Worm (Caenorhabditis elegans) whole organism, L2 larva: ENCODE results near the gene ret-1.
A peak's percentile ranks its signal among the peaks of the same experiment; 100 is the strongest.

Experiments
- R02D3.7 ChIP-seq: fragments of 150-350 bp; optimal IDR thresholded peaks from 2 replicates; lab custom pipeline; 2014; ENCODE audit warnings: missing biosample characterization, missing genetic modification characterization
- alr-1 ChIP-seq: fragments of 150-350 bp; optimal IDR thresholded peaks from 2 replicates; lab custom pipeline; 2014; ENCODE audit warnings: missing biosample characterization, missing genetic modification characterization
- ama-1 ChIP-seq: fragments of 150-350 bp; optimal IDR thresholded peaks from 2 replicates; lab custom pipeline; 2018; ENCODE audit warnings: inconsistent platforms
- dmd-4 ChIP-seq: sonication (generic microtip); optimal IDR thresholded peaks from 2 replicates; lab custom pipeline; 2017; ENCODE audit warnings: missing biosample characterization, missing genetic modification characterization
- elt-3 ChIP-seq: sonication (generic microtip); optimal IDR thresholded peaks from 2 replicates; lab custom pipeline; 2017; ENCODE audit warnings: missing biosample characterization, missing genetic modification characterization
- lsy-2 ChIP-seq, 2 experiments: fragments of 150-350 bp in 1 of 2; sonication (generic microtip) in 1 of 2; optimal IDR thresholded peaks; 2 replicates each; lab custom pipeline; 2014 to 2017; ENCODE audit warnings: missing biosample characterization in 2 of 2, missing genetic modification characterization in 2 of 2
- nhr-11 ChIP-seq: fragments of 150-350 bp; optimal IDR thresholded peaks from 2 replicates; lab custom pipeline; 2014; ENCODE audit warnings: missing biosample characterization, missing genetic modification characterization
- nhr-12 ChIP-seq: fragments of 150-350 bp; optimal IDR thresholded peaks from 2 replicates; lab custom pipeline; 2014; ENCODE audit warnings: missing biosample characterization, missing genetic modification characterization
- nhr-6 ChIP-seq: fragments of 150-350 bp; optimal IDR thresholded peaks from 2 replicates; lab custom pipeline; 2014; ENCODE audit warnings: missing biosample characterization, missing genetic modification characterization
- nhr-77 ChIP-seq: fragments of 150-350 bp; optimal IDR thresholded peaks from 2 replicates; lab custom pipeline; 2014; ENCODE audit warnings: missing biosample characterization, missing genetic modification characterization
- sem-4 ChIP-seq: fragments of 150-350 bp; optimal IDR thresholded peaks from 2 replicates; lab custom pipeline; 2014; ENCODE audit warnings: missing biosample characterization, missing genetic modification reagents, missing genetic modification characterization
- unc-62 ChIP-seq: fragments of 150-350 bp; optimal IDR thresholded peaks from 2 replicates; lab custom pipeline; 2014; ENCODE audit warnings: missing biosample characterization, missing genetic modification reagents, missing genetic modification characterization
- ztf-1 ChIP-seq: fragments of 200-800 bp; sonication (Bioruptor generic); conservative IDR thresholded peaks from 2 replicates; pipeline ENCODE4 v1.3.6; 2022; ENCODE audit warnings: missing genetic modification characterization, missing compliant biosample characterization

- no peak for TF ChIP-seq dmd-4 (tag; lab: Kevin White, UChicago)
- TF ChIP-seq ztf-1 (GFP tag; lab: Robert Waterston, UW): no peak
- TF ChIP-seq R02D3.7 (tag; lab: Kevin White, UChicago): no peak
- no peak for TF ChIP-seq alr-1 (tag; lab: Kevin White, UChicago)
- no peak for TF ChIP-seq nhr-12 (tag; lab: Kevin White, UChicago)
- TF ChIP-seq sem-4 (tag; lab: Kevin White, UChicago): peak; percentile 20
- TF ChIP-seq ama-1: peak; percentile 80
- peak; percentile 29 for TF ChIP-seq unc-62 (GFP tag; lab: Kevin White, UChicago)
- TF ChIP-seq elt-3 (tag; lab: Kevin White, UChicago): no peak
- no peak for TF ChIP-seq nhr-77 (tag; lab: Kevin White, UChicago)
- TF ChIP-seq nhr-11 (tag; lab: Kevin White, UChicago): no peak
- TF ChIP-seq nhr-6 (tag; lab: Kevin White, UChicago): peak; percentile 76
- TF ChIP-seq lsy-2 (tag; optimal IDR thresholded peaks at IDR 0.05; lab: Kevin White, UChicago): peak in 1 of 2 experiments; percentile 72
These were observed 1.4 kb upstream of the ret-1 start for ce11 chrV:14848510-14849206.
